Fruit fly (Drosophila melanogaster): ENCODE results near the gene CG13599.

CG13599 gene

DNA sequence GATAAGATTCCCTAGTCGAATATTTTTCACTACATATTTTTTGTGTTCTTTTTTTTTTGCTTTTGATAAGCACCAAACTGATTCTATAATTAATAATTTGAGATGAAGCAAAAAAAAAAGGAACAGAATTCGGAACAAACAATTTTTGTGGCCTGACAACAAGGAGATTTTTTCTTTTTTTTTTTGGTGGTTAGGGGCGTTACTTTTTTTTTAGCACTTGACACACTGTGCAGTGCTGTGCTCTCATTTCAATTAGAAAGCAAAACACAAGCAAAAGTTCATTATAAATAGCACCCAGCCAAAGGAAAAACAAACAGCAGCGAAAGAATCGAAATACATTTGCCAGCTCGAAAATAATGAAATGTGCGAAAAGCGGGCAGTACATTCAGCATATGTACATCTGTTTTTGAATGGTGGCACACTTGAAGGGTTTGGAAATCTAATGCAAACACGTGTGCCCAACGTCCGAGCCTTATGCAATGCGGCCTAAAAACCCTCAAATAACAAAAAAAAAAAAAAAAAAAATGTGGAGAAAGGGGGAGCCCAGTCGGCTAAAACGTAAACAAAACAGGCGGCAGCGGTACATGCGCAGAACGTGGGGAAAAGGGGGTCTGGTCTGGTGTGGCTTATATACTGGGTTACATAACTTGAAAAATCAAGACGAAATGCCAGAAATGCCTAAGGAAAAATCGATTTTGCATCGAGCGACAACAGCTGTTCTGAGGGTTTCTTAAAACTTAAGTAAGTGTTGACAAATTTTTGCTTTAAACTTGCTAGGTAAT is 10.4 kb downstream of the CG13599 start (continued):
- TF ChIP-seq CG18262 (tag; optimal IDR thresholded peaks at IDR 0.05) (peak; percentile 19), lilli (GFP tag; optimal IDR thresholded peaks at IDR 0.05) (peak; percentile 63), repo (GFP tag; optimal IDR thresholded peaks at IDR 0.05) (no peak), Lhr (GFP tag; optimal IDR thresholded peaks at IDR 0.05) (no peak), Hr39 (optimal IDR thresholded peaks at IDR 0.05) (no peak), chinmo (GFP tag; IDR thresholded peaks at IDR 0.05; ENCODE audit: partially characterized antibody) (0 out of 4 replicates have a peak, but pooled peaks have one; percentile 45), CG12104 (GFP tag; optimal IDR thresholded peaks at IDR 0.05) (no peak), Usf (GFP tag; optimal IDR thresholded peaks at IDR 0.05) (no peak), CG10959 (GFP tag; IDR thresholded peaks at IDR 0.05) (no peak), CG4328 (GFP tag; optimal IDR thresholded peaks at IDR 0.05) (peak; percentile 30), Hmr (GFP tag; optimal IDR thresholded peaks at IDR 0.05) (peak; percentile 54), CG6272 (GFP tag; IDR thresholded peaks at IDR 0.05) (no peak), kni (GFP tag; optimal IDR thresholded peaks at IDR 0.05) (no peak), eyg (GFP tag; optimal IDR thresholded peaks at IDR 0.05) (no peak), grau (tag; optimal IDR thresholded peaks at IDR 0.05) (peak; percentile 15), ac (GFP tag; optimal IDR thresholded peaks at IDR 0.05) (no peak), CG2120 (GFP tag; optimal IDR thresholded peaks at IDR 0.05) (peak; percentile 68), CG2875 (GFP tag; optimal IDR thresholded peaks at IDR 0.05) (no peak), rib (GFP tag; IDR thresholded peaks at IDR 0.05) (peak; percentile 54; the same call in 1 of the 2 replicates), CG7357 (GFP tag; IDR thresholded peaks at IDR 0.05) (no peak), CG16863 (GFP tag; optimal IDR thresholded peaks at IDR 0.05) (peak; percentile 40), CG16779 (GFP tag; IDR thresholded peaks at IDR 0.05) (no peak), tgo (GFP tag; IDR thresholded peaks at IDR 0.05) (peak; percentile 49; the same call in 2 of the 3 replicates), CG18476 (GFP tag; optimal IDR thresholded peaks at IDR 0.05) (peak; percentile 3), HHEX (GFP tag; optimal IDR thresholded peaks at IDR 0.05) (peak; percentile 35), peb (GFP tag; IDR thresholded peaks at IDR 0.05) (no peak), dpn (GFP tag; optimal IDR thresholded peaks at IDR 0.05) (peak; percentile 6 to 42), Meics (GFP tag; optimal IDR thresholded peaks at IDR 0.05) (peak; percentile 35), BEAF-32 (GFP tag; optimal IDR thresholded peaks at IDR 0.05) (no peak), pita (GFP tag; optimal IDR thresholded peaks at IDR 0.05) (no peak), Oaz (GFP tag; IDR thresholded peaks at IDR 0.05) (0 out of 2 replicates have a peak, but pooled peaks have one; percentile 43), Deaf1 (tag; optimal IDR thresholded peaks at IDR 0.05) (no peak), org-1 (GFP tag; optimal IDR thresholded peaks at IDR 0.05) (no peak), CG12155 (GFP tag; optimal IDR thresholded peaks at IDR 0.05) (peak; percentile 9), twi (tag; optimal IDR thresholded peaks at IDR 0.05) (peak; percentile 31), CG6813 (GFP tag; optimal IDR thresholded peaks at IDR 0.05) (no peak), lmd (GFP tag; IDR thresholded peaks at IDR 0.05) (peak; percentile 61; the same call in 1 of the 2 replicates), dmrt11E (tag; optimal IDR thresholded peaks at IDR 0.05) (no peak), cato (GFP tag; optimal IDR thresholded peaks at IDR 0.05; ENCODE audit: borderline replicate concordance) (no peak), Sox100B (GFP tag; optimal IDR thresholded peaks at IDR 0.05) (peak; percentile 32), seq (GFP tag; IDR thresholded peaks at IDR 0.05) (peak; percentile 29; the same call in 1 of the 2 replicates), lab (GFP tag; optimal IDR thresholded peaks at IDR 0.05) (peak; percentile 54), CG14965 (GFP tag; optimal IDR thresholded peaks at IDR 0.05; ENCODE audit: borderline replicate concordance) (no peak), Bgb (GFP tag; IDR thresholded peaks at IDR 0.05; ENCODE audit: partially characterized antibody) (no peak), CG6654 (GFP tag; optimal IDR thresholded peaks at IDR 0.05) (no peak), chm (GFP tag; IDR thresholded peaks at IDR 0.05) (no peak), jigr1 (GFP tag; IDR thresholded peaks at IDR 0.05) (no peak), bowl (GFP tag; IDR thresholded peaks at IDR 0.05) (no peak), CG11085 (GFP tag; IDR thresholded peaks at IDR 0.05) (no peak)
